Fruit fly (Drosophila melanogaster) whole organism, wandering third instar larva: ENCODE results near the gene CG15480.

Experiments used
- Abd-B ChIP-seq: fragments of >200 bp; optimal IDR thresholded peaks from 2 replicates; lab custom pipeline; 2017; ENCODE audit warnings: missing biosample characterization, missing genetic modification characterization
- CG32264 ChIP-seq: fragments of 200-800 bp; sonication (Bioruptor generic); optimal IDR thresholded peaks from 2 replicates; lab custom pipeline; 2016; ENCODE audit warnings: missing biosample characterization, missing genetic modification characterization
- CG9705 ChIP-seq: fragments of 200-800 bp; sonication (Bioruptor generic); optimal IDR thresholded peaks from 2 replicates; lab custom pipeline; 2018; ENCODE audit warnings: missing biosample characterization, mild to moderate bottlenecking, missing genetic modification characterization
- GATAd ChIP-seq: sonication (Bioruptor generic); optimal IDR thresholded peaks from 2 replicates; lab custom pipeline; 2016; ENCODE audit warnings: missing biosample characterization, missing genetic modification characterization
- HLH106 ChIP-seq: fragments of 200-800 bp; optimal IDR thresholded peaks from 3 replicates; lab custom pipeline; 2019; ENCODE audit warnings: missing biosample characterization, mild to moderate bottlenecking, missing genetic modification characterization, moderate library complexity
- Hr78 ChIP-seq: fragments of >200 bp; optimal IDR thresholded peaks from 2 replicates; lab custom pipeline; 2017; ENCODE audit warnings: missing biosample characterization, missing genetic modification characterization
- Hr83 ChIP-seq: fragments of 200-300 bp; sonication (Bioruptor generic); optimal IDR thresholded peaks from 2 replicates; lab custom pipeline; 2016; ENCODE audit warnings: missing biosample characterization, mild to moderate bottlenecking, missing genetic modification characterization, moderate library complexity; ENCODE audit not compliant: poor library complexity, severe bottlenecking
- Jra ChIP-seq: sonication (Bioruptor generic); optimal IDR thresholded peaks from 2 replicates; lab custom pipeline; 2016; ENCODE audit warnings: missing biosample characterization, missing genetic modification characterization
- Mio ChIP-seq: sonication (Bioruptor generic); optimal IDR thresholded peaks from 2 replicates; lab custom pipeline; 2016; ENCODE audit warnings: missing biosample characterization, missing genetic modification characterization
- OdsH ChIP-seq: fragments of 200-800 bp; sonication (Bioruptor generic); optimal IDR thresholded peaks from 2 replicates; lab custom pipeline; 2016; ENCODE audit warnings: missing biosample characterization, mild to moderate bottlenecking, missing genetic modification characterization
- Rel ChIP-seq, 2 experiments: fragments of 200-800 bp; sonication (Bioruptor generic) in 1 of 2; optimal IDR thresholded peaks; 2 replicates in 1 of 2; 3 replicates in 1 of 2; lab custom pipeline; 2016 to 2019; ENCODE audit warnings: mild to moderate bottlenecking in 2 of 2, missing biosample characterization in 2 of 2, missing genetic modification characterization in 2 of 2, moderate library complexity in 1 of 2
- Sp1 ChIP-seq: fragments of 200-800 bp; sonication (Bioruptor generic); optimal IDR thresholded peaks from 3 replicates; lab custom pipeline; 2019; ENCODE audit warnings: missing biosample characterization, mild to moderate bottlenecking, missing genetic modification characterization, moderate library complexity
- br ChIP-seq: fragments of 200-800 bp; sonication (Bioruptor generic); optimal IDR thresholded peaks from 2 replicates; lab custom pipeline; 2016; ENCODE audit warnings: missing biosample characterization, missing genetic modification characterization
- brk ChIP-seq: fragments of 200-800 bp; sonication (Bioruptor generic); optimal IDR thresholded peaks from 2 replicates; lab custom pipeline; 2016; ENCODE audit warnings: missing biosample characterization, mild to moderate bottlenecking, missing genetic modification characterization
- dl ChIP-seq, 2 experiments: fragments of 175-275, 200-275 bp in 1 of 2; fragments of 200-275 bp in 1 of 2; sonication (Bioruptor generic); optimal IDR thresholded peaks; lab custom pipeline; 2018; ENCODE audit warnings: mild to moderate bottlenecking in 2 of 2, missing biosample characterization in 2 of 2, missing genetic modification characterization in 2 of 2, moderate library complexity in 2 of 2; ENCODE audit not compliant: partially characterized antibody in 2 of 2, insufficient read depth in 1 of 2
- dmrt93B ChIP-seq: fragments of 200-800 bp; sonication (Bioruptor generic); optimal IDR thresholded peaks from 2 replicates; lab custom pipeline; 2018; ENCODE audit warnings: missing biosample characterization, mild to moderate bottlenecking, missing genetic modification characterization
- dsf ChIP-seq: sonication (Bioruptor generic); optimal IDR thresholded peaks from 2 replicates; lab custom pipeline; 2016; ENCODE audit warnings: missing biosample characterization, missing genetic modification characterization, borderline replicate concordance
- ey ChIP-seq: fragments of 200-800 bp; sonication (Bioruptor generic); optimal IDR thresholded peaks from 2 replicates; lab custom pipeline; 2016; ENCODE audit warnings: missing biosample characterization, missing genetic modification characterization
- foxo ChIP-seq, 2 experiments: fragments of 200-800 bp; sonication (Bioruptor generic); optimal IDR thresholded peaks; 2 replicates in 1 of 2; 3 replicates in 1 of 2; lab custom pipeline; 2016 to 2017; ENCODE audit warnings: missing biosample characterization in 2 of 2, missing genetic modification characterization in 2 of 2
- fru ChIP-seq: fragments of 200-800 bp; sonication (Bioruptor generic); optimal IDR thresholded peaks from 3 replicates; lab custom pipeline; 2016; ENCODE audit warnings: missing biosample characterization, mild to moderate bottlenecking, missing genetic modification characterization
- h ChIP-seq: fragments of 200-800 bp; sonication (Bioruptor generic); optimal IDR thresholded peaks from 3 replicates; lab custom pipeline; 2016; ENCODE audit warnings: missing biosample characterization, mild to moderate bottlenecking, missing genetic modification characterization
- psq ChIP-seq: fragments of 200-800 bp; sonication (Bioruptor generic); optimal IDR thresholded peaks from 3 replicates; lab custom pipeline; 2017; ENCODE audit warnings: missing biosample characterization, mild to moderate bottlenecking, missing genetic modification characterization, moderate library complexity
- rgr ChIP-seq: fragments of 200-800 bp; sonication (Bioruptor generic); optimal IDR thresholded peaks from 3 replicates; lab custom pipeline; 2016; ENCODE audit warnings: missing biosample characterization, mild to moderate bottlenecking, missing genetic modification characterization
- sv ChIP-seq: fragments of 200-800 bp; sonication (Bioruptor generic); optimal IDR thresholded peaks from 3 replicates; lab custom pipeline; 2016; ENCODE audit warnings: missing biosample characterization, missing genetic modification characterization
- tai ChIP-seq: sonication (Bioruptor generic); optimal IDR thresholded peaks from 2 replicates; lab custom pipeline; 2016; ENCODE audit warnings: missing biosample characterization, missing genetic modification characterization
- usp ChIP-seq: fragments of >200 bp; optimal IDR thresholded peaks from 2 replicates; lab custom pipeline; 2017; ENCODE audit warnings: missing biosample characterization, missing genetic modification characterization
- woc ChIP-seq: sonication (Bioruptor generic); optimal IDR thresholded peaks from 2 replicates; lab custom pipeline; 2016; ENCODE audit warnings: missing biosample characterization, mild to moderate bottlenecking, missing genetic modification characterization

The CG15480 gene

DNA sequence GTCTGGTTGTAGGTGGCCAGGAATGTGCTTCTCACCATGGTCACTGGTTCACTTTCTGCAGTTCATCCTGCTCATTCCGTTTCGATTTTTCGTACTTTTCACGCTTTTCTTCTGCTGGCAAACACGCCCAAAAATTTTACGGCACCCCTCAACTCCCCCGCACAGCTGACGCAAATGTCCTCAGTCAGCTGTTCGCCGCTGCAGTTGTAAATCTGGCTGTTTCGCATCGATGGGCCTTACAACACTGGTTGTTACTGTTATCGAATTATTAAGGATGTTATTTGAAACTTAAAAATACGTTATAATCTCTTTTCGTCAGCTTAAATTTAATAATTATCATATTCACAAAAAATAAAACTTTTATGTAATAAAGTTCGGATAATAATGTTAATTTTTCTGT is 42.7 kb downstream of the CG15480 start, which contains the start of gene Mgat3:
Gene Mgat3, minus strand, starts transcription at position 182 of the 400 bp plus-strand sequence.
- TF ChIP-seq Mio (GFP tag; lab: Kevin White, UChicago) (no peak), br (GFP tag; lab: Kevin White, UChicago) (no peak)

DNA sequence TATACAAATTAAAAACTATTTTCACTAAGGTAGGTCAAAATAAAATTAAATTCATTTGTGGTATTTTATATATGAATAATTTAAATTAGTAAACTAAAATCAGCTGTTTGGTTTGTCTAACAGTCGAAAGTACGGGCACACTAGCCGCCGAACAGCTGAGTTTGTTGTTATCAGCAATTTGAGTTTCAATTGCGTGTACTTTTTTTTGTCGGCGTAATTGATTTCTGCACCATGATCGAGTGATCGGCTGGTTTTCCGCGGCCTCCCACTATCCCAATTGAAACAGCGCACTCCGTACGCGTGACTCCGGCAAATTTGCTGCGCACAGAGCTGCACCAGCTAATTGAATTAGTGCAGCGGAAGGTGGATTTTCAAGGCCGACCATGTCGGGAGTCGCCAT is 46.0 kb downstream of the CG15480 start, which contains the start of gene Alg7:
Gene Alg7, plus strand, starts transcription at position 153 of the 400 bp plus-strand sequence.
- TF ChIP-seq Rel (GFP tag; optimal IDR thresholded peaks at IDR 0.05; lab: Kevin White, UChicago) (no peak), Rel (tag; optimal IDR thresholded peaks at IDR 0.05; lab: Kevin White, UChicago) (peak; percentile 97), CG32264 (GFP tag; lab: Kevin White, UChicago) (no peak)
- TF ChIP-seq, all 38 proteins: peak for 1

DNA sequence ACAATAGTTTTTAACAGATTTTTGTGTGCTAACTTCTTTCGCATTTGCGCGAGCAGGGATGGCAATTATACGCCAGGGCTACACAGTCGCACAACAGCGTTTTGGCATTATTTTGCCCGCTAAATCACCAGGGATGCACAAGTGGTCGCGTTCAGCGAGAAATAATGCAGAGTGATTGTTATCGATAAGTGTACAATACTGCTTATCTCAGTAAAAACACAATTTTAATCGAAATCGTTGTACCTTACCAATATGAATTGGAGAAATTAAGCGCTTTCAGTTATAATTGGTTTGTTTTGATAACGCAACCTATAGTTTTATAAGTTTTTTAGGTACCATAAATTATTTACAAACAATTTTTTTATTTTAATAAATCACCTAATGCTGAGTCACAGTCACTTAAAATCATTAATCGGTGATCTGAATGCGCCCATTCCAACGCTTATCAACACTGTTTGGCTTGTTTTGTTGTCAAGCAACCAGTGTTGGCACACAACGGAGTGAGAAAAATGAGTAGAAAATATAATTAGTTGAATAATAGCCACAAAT is 48.3 kb downstream of the CG15480 start, which contains the start of the genes Sfmbt and CG5439:
Gene Sfmbt, minus strand, starts transcription at position 85 of the 549 bp plus-strand sequence.
Gene CG5439, plus strand, starts transcription at position 450 of the 549 bp plus-strand sequence.
- peak; percentile 81 for TF ChIP-seq fru (GFP tag; lab: Kevin White, UChicago)
- peak; percentile 63 for TF ChIP-seq GATAd (GFP tag; lab: Kevin White, UChicago)
- TF ChIP-seq foxo (GFP tag; optimal IDR thresholded peaks at IDR 0.05; lab: Kevin White, UChicago), result peak in 1 of 2 experiments; percentile 87
- peak; percentile 79 for TF ChIP-seq sv (GFP tag; lab: Kevin White, UChicago)
- no peak for TF ChIP-seq brk (GFP tag; lab: Kevin White, UChicago)
- no peak for TF ChIP-seq Rel (GFP tag; optimal IDR thresholded peaks at IDR 0.05; lab: Kevin White, UChicago)
- TF ChIP-seq Rel (tag; optimal IDR thresholded peaks at IDR 0.05; lab: Kevin White, UChicago), result peak; percentile 31
- TF ChIP-seq rgr (GFP tag; lab: Kevin White, UChicago), result peak; percentile 77
- TF ChIP-seq h, result peak; percentile 84
- peak; percentile 86 for TF ChIP-seq Hr83 (GFP tag; lab: Kevin White, UChicago)
- TF ChIP-seq ey, result peak; percentile 76
- TF ChIP-seq Sp1 (GFP tag; lab: Kevin White, UChicago), result peak; percentile 76
- TF ChIP-seq CG32264 (GFP tag; lab: Kevin White, UChicago), result peak; percentile 40
- TF ChIP-seq CG9705 (GFP tag; lab: Kevin White, UChicago), result peak; percentile 77
- TF ChIP-seq br (GFP tag; lab: Kevin White, UChicago), result peak; percentile 76
- peak; percentile 68 for TF ChIP-seq psq (GFP tag; lab: Kevin White, UChicago)
- no peak for TF ChIP-seq Hr78
- TF ChIP-seq Mio (GFP tag; lab: Kevin White, UChicago), result peak; percentile 41
- TF ChIP-seq dsf, result peak; percentile 78
- no peak for TF ChIP-seq Abd-B
- TF ChIP-seq HLH106, result peak; percentile 84
- peak; percentile 73 for TF ChIP-seq OdsH
- TF ChIP-seq dl (GFP tag; optimal IDR thresholded peaks at IDR 0.05; lab: Kevin White, UChicago; ENCODE audit: insufficient read depth in 1 of 2, partially characterized antibody in 2 of 2), result no peak
- no peak for TF ChIP-seq woc (GFP tag; lab: Kevin White, UChicago)
- TF ChIP-seq usp (GFP tag; lab: Kevin White, UChicago), result no peak

DNA sequence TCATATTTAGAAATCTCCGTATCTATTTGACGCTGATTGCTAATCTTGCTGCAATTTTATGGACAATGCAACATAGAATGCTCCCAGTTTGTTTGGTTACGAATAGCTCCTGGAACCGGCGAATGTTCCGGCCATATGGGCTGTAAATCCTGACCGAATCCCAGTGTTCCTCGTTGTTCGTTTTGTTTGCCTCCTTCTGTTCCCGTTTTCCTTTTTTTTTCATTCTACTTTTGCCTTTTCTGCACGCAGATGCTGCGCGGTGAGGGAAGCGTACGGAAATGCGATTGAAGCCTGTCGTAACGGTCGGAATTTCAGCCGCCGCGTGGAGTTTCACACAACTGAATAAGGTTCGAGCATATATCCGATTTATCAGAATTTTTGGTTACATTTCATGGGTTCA is 49.0 kb downstream of the CG15480 start, which contains the start of gene CG43925:
Gene CG43925, plus strand, starts transcription at position 301 of the 400 bp plus-strand sequence.
- TF ChIP-seq fru (GFP tag; lab: Kevin White, UChicago) (no peak), CG32264 (GFP tag; lab: Kevin White, UChicago) (no peak), dmrt93B (GFP tag; lab: Kevin White, UChicago) (no peak), tai (GFP tag; lab: Kevin White, UChicago) (no peak), Jra (no peak)
- TF ChIP-seq, all 38 proteins: peak for 0
